Worm (Caenorhabditis elegans): ENCODE data around the gene F22E5.22.

DNA sequence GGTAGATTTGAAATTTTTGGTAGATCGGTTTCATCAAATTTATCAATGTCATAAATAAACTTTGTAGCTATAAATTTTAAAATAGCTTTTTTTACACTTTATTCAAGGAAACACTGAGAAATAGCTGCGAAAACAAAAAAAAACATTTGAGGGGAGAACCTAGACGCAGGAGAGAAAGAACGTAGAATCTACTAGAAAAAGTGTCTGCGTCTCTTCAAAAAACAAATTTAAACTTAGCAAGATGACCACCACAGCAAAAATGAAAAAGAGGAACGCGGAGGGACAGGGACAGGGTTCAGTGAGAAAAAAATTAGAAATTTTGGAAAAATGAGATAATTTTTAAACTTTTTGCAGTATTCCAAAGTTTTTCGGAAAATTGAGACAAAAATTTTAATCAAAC lies 16.7 kb upstream of the F22E5.22 start:
- TF ChIP-seq flt-1 (GFP tag; IDR thresholded peaks at IDR 0.05) (no peak), med-1 (GFP tag; optimal IDR thresholded peaks at IDR 0.05; ENCODE audit: insufficient read depth) (no peak), ztf-23 (GFP tag; IDR thresholded peaks at IDR 0.05) (no peak)

All from whole organism, midembryonic.